Worm (Caenorhabditis elegans) whole organism, L3 larva: ENCODE data around the gene cal-7.

ENCODE experiments used
- R02D3.7 ChIP-seq: fragments of 150-350 bp; optimal IDR thresholded peaks from 2 replicates; lab custom pipeline; 2014; ENCODE audit warnings: missing biosample characterization, missing genetic modification characterization
- ZK546.5 ChIP-seq: sonication (generic microtip); optimal IDR thresholded peaks from 2 replicates; lab custom pipeline; 2017; ENCODE audit warnings: missing biosample characterization, missing genetic modification characterization
- aly-2 ChIP-seq: fragments of 150-350 bp; optimal IDR thresholded peaks from 2 replicates; lab custom pipeline; 2014; ENCODE audit warnings: missing biosample characterization, missing genetic modification characterization
- ama-1 ChIP-seq: fragments of 150-350 bp; optimal IDR thresholded peaks from 2 replicates; lab custom pipeline; 2018
- ceh-16 ChIP-seq: sonication (generic microtip); optimal IDR thresholded peaks from 2 replicates; lab custom pipeline; 2017; ENCODE audit warnings: missing biosample characterization, missing genetic modification characterization
- ceh-28 ChIP-seq: fragments of 150-350 bp; optimal IDR thresholded peaks from 2 replicates; lab custom pipeline; 2014; ENCODE audit warnings: missing biosample characterization, missing genetic modification reagents, missing genetic modification characterization
- ceh-82 ChIP-seq: fragments of 150-350 bp; optimal IDR thresholded peaks from 2 replicates; lab custom pipeline; 2014; ENCODE audit warnings: missing biosample characterization, missing genetic modification characterization
- ceh-9 ChIP-seq: sonication (generic microtip); optimal IDR thresholded peaks from 2 replicates; lab custom pipeline; 2018; ENCODE audit warnings: missing biosample characterization, missing genetic modification characterization
- daf-12 ChIP-seq: fragments of 150-350 bp; optimal IDR thresholded peaks from 2 replicates; lab custom pipeline; 2014; ENCODE audit warnings: missing biosample characterization, missing genetic modification reagents, missing genetic modification characterization
- egl-27 ChIP-seq: sonication (generic microtip); optimal IDR thresholded peaks from 4 replicates; lab custom pipeline; 2017; ENCODE audit warnings: missing biosample characterization, missing genetic modification reagents, missing genetic modification characterization
- egl-5 ChIP-seq: fragments of 150-350 bp; optimal IDR thresholded peaks from 2 replicates; lab custom pipeline; 2017; ENCODE audit warnings: missing biosample characterization, missing genetic modification reagents, missing genetic modification characterization, inconsistent platforms
- elt-1 ChIP-seq: fragments of 150-350 bp; optimal IDR thresholded peaks from 2 replicates; lab custom pipeline; 2014; ENCODE audit warnings: missing biosample characterization, missing genetic modification characterization
- elt-2 ChIP-seq: sonication (generic microtip); optimal IDR thresholded peaks from 2 replicates; lab custom pipeline; 2016; ENCODE audit warnings: missing genetic modification reagents, mild to moderate bottlenecking, missing genetic modification characterization, missing compliant biosample characterization
- elt-3 ChIP-seq, 3 experiments: fragments of 150-350 bp in 1 of 3; sonication (generic microtip) in 2 of 3; optimal IDR thresholded peaks; 2 replicates in 2 of 3; 4 replicates in 1 of 3; lab custom pipeline; 2014 to 2017; ENCODE audit warnings: missing biosample characterization in 3 of 3, missing genetic modification characterization in 3 of 3
- eor-1 ChIP-seq, 2 experiments: fragments of 150-350 bp; optimal IDR thresholded peaks; 2 replicates each; lab custom pipeline; 2014 to 2018; ENCODE audit warnings: missing biosample characterization in 2 of 2, missing genetic modification characterization in 2 of 2
- fkh-10 ChIP-seq: sonication (generic microtip); optimal IDR thresholded peaks from 2 replicates; lab custom pipeline; 2017; ENCODE audit warnings: missing biosample characterization, missing genetic modification reagents, missing genetic modification characterization
- fkh-2 ChIP-seq: fragments of 150-350 bp; optimal IDR thresholded peaks from 2 replicates; lab custom pipeline; 2014; ENCODE audit warnings: missing biosample characterization, missing genetic modification reagents, missing genetic modification characterization
- fos-1 ChIP-seq: fragments of 150-350 bp; optimal IDR thresholded peaks from 2 replicates; lab custom pipeline; 2014; ENCODE audit warnings: missing biosample characterization, missing genetic modification characterization
- hmg-11 ChIP-seq: sonication (generic microtip); optimal IDR thresholded peaks from 2 replicates; lab custom pipeline; 2016; ENCODE audit warnings: missing genetic modification characterization, missing compliant biosample characterization
- jun-1 ChIP-seq: fragments of 150-350 bp; optimal IDR thresholded peaks from 2 replicates; lab custom pipeline; 2014; ENCODE audit warnings: missing biosample characterization, missing genetic modification reagents, missing genetic modification characterization
- lin-15B ChIP-seq: fragments of 150-350 bp; optimal IDR thresholded peaks from 2 replicates; lab custom pipeline; 2014; ENCODE audit warnings: missing biosample characterization, missing genetic modification characterization
- lin-39 ChIP-seq: fragments of 150-350 bp; optimal IDR thresholded peaks from 2 replicates; lab custom pipeline; 2018; ENCODE audit warnings: missing biosample characterization, missing genetic modification reagents, missing genetic modification characterization
- lsy-12 ChIP-seq: sonication (generic microtip); optimal IDR thresholded peaks from 2 replicates; lab custom pipeline; 2016; ENCODE audit warnings: mild to moderate bottlenecking, missing genetic modification characterization, missing compliant biosample characterization
- mdl-1 ChIP-seq: fragments of 150-350 bp; optimal IDR thresholded peaks from 2 replicates; lab custom pipeline; 2014; ENCODE audit warnings: missing biosample characterization, missing genetic modification characterization
- mml-1 ChIP-seq: fragments of 150-350 bp; sonication (generic microtip); optimal IDR thresholded peaks from 3 replicates; lab custom pipeline; 2014; ENCODE audit warnings: missing biosample characterization, missing genetic modification characterization
- nfya-1 ChIP-seq: sonication (generic microtip); optimal IDR thresholded peaks from 2 replicates; lab custom pipeline; 2017; ENCODE audit warnings: missing genetic modification characterization, mild to moderate bottlenecking, missing compliant biosample characterization, antibody characterized with exemption, moderate library complexity; ENCODE audit not compliant: insufficient read depth
- nhr-11 ChIP-seq: fragments of 150-350 bp; optimal IDR thresholded peaks from 2 replicates; lab custom pipeline; 2014; ENCODE audit warnings: missing biosample characterization, missing genetic modification characterization
- nhr-12 ChIP-seq: fragments of 150-350 bp; optimal IDR thresholded peaks from 2 replicates; lab custom pipeline; 2014; ENCODE audit warnings: missing biosample characterization, missing genetic modification characterization
- nhr-23 ChIP-seq: fragments of 150-350 bp; optimal IDR thresholded peaks from 2 replicates; lab custom pipeline; 2014; ENCODE audit warnings: missing biosample characterization, missing genetic modification reagents, missing genetic modification characterization
- nhr-237 ChIP-seq: fragments of 150-350 bp; optimal IDR thresholded peaks from 2 replicates; lab custom pipeline; 2014; ENCODE audit warnings: missing biosample characterization, missing genetic modification characterization
- nhr-25 ChIP-seq: sonication (generic microtip); optimal IDR thresholded peaks from 2 replicates; lab custom pipeline; 2017; ENCODE audit warnings: missing biosample characterization, missing genetic modification characterization
- nhr-28 ChIP-seq: fragments of 150-350 bp; optimal IDR thresholded peaks from 2 replicates; lab custom pipeline; 2014; ENCODE audit warnings: missing biosample characterization, missing genetic modification characterization
- nhr-43 ChIP-seq: sonication (generic microtip); optimal IDR thresholded peaks from 2 replicates; lab custom pipeline; 2016; ENCODE audit warnings: mild to moderate bottlenecking, missing genetic modification characterization, missing compliant biosample characterization; ENCODE audit not compliant: poor library complexity, severe bottlenecking
- nhr-67 ChIP-seq: fragments of 150-350 bp; optimal IDR thresholded peaks from 2 replicates; lab custom pipeline; 2014; ENCODE audit warnings: missing biosample characterization, missing genetic modification characterization
- nhr-76 ChIP-seq: fragments of 150-350 bp; sonication (generic microtip); optimal IDR thresholded peaks from 5 replicates; lab custom pipeline; 2014; ENCODE audit warnings: missing biosample characterization, missing genetic modification characterization
- nhr-77 ChIP-seq: fragments of 150-350 bp; optimal IDR thresholded peaks from 2 replicates; lab custom pipeline; 2014; ENCODE audit warnings: missing biosample characterization, missing genetic modification characterization
- pha-4 ChIP-seq: fragments of 150-350 bp; optimal IDR thresholded peaks from 2 replicates; lab custom pipeline; 2014; ENCODE audit warnings: missing biosample characterization, missing genetic modification reagents, missing genetic modification characterization
- pqm-1 ChIP-seq: fragments of 150-350 bp; optimal IDR thresholded peaks from 2 replicates; lab custom pipeline; 2017; ENCODE audit warnings: missing biosample characterization, missing genetic modification characterization, inconsistent platforms
- sea-2 ChIP-seq: fragments of 150-350 bp; sonication (generic microtip); optimal IDR thresholded peaks from 4 replicates; lab custom pipeline; 2014; ENCODE audit warnings: missing biosample characterization, missing genetic modification reagents, missing genetic modification characterization
- skn-1 ChIP-seq: fragments of 150-350 bp; optimal IDR thresholded peaks from 2 replicates; lab custom pipeline; 2014; ENCODE audit warnings: missing biosample characterization, missing genetic modification characterization
- snpc-4 ChIP-seq: fragments of 150-350 bp; optimal IDR thresholded peaks from 2 replicates; lab custom pipeline; 2014; ENCODE audit warnings: missing biosample characterization, missing genetic modification characterization
- tbx-2 ChIP-seq: sonication (generic microtip); optimal IDR thresholded peaks from 2 replicates; lab custom pipeline; 2016; ENCODE audit warnings: mild to moderate bottlenecking, missing genetic modification characterization, missing compliant biosample characterization
- unc-39 ChIP-seq: sonication (generic microtip); optimal IDR thresholded peaks from 4 replicates; lab custom pipeline; 2017; ENCODE audit warnings: missing biosample characterization, missing genetic modification characterization
- unc-62 ChIP-seq: fragments of 150-350 bp; sonication (generic microtip); optimal IDR thresholded peaks from 4 replicates; lab custom pipeline; 2014; ENCODE audit warnings: missing biosample characterization, missing genetic modification reagents, missing genetic modification characterization
- zag-1 ChIP-seq: fragments of 150-350 bp; optimal IDR thresholded peaks from 2 replicates; lab custom pipeline; 2014; ENCODE audit warnings: missing biosample characterization, missing genetic modification characterization
- ztf-11 ChIP-seq: fragments of 150-350 bp; optimal IDR thresholded peaks from 2 replicates; lab custom pipeline; 2014; ENCODE audit warnings: missing biosample characterization, missing genetic modification characterization
- ztf-4 ChIP-seq: fragments of 150-350 bp; optimal IDR thresholded peaks from 2 replicates; lab custom pipeline; 2014; ENCODE audit warnings: missing biosample characterization, missing genetic modification characterization

The cal-7 gene

ce11 chrV:9690728-9691127 lies 43.2 kb upstream of the cal-7 start:
- TF ChIP-seq lin-15B (tag; lab: Kevin White, UChicago) = peak; percentile 41
- TF ChIP-seq hmg-11 = peak; percentile 72
- TF ChIP-seq pha-4 = peak; percentile 57
- no peak for TF ChIP-seq ceh-9 (tag; lab: Kevin White, UChicago)
- TF ChIP-seq sea-2 (GFP tag; lab: Kevin White, UChicago) = no peak
- TF ChIP-seq snpc-4 (tag; lab: Kevin White, UChicago) = peak; percentile 18
- TF ChIP-seq aly-2 = no peak
- TF ChIP-seq nhr-25 (tag; lab: Kevin White, UChicago) = peak; percentile 51
- TF ChIP-seq ceh-28 (tag; lab: Kevin White, UChicago) = no peak
- TF ChIP-seq lsy-12 (tag; lab: Kevin White, UChicago) = peak; percentile 15
- TF ChIP-seq nhr-12 (tag; lab: Kevin White, UChicago) = no peak
- TF ChIP-seq lin-39 = no peak
- no peak for TF ChIP-seq mml-1 (tag; lab: Kevin White, UChicago)
- TF ChIP-seq elt-2 = peak; percentile 11
- no peak for TF ChIP-seq nhr-76 (tag; lab: Kevin White, UChicago)
- TF ChIP-seq skn-1 (tag; lab: Kevin White, UChicago) = peak; percentile 22
- no peak for TF ChIP-seq egl-27 (tag; lab: Kevin White, UChicago)
- no peak for TF ChIP-seq nhr-77 (tag; lab: Kevin White, UChicago)
- peak; percentile 41 for TF ChIP-seq nhr-23 (tag; lab: Kevin White, UChicago)

- TF ChIP-seq lsy-12 (tag; lab: Kevin White, UChicago) (no peak), nhr-77 (tag; lab: Kevin White, UChicago) (no peak), hmg-11 (peak; percentile 45), ztf-11 (tag; lab: Kevin White, UChicago) (no peak), elt-2 (peak; percentile 43), nhr-43 (tag; lab: Kevin White, UChicago) (no peak), aly-2 (no peak), fos-1 (no peak), nhr-67 (no peak), pqm-1 (tag; lab: Kevin White, UChicago) (no peak), nhr-76 (tag; lab: Kevin White, UChicago) (no peak), R02D3.7 (tag; lab: Kevin White, UChicago) (no peak), pha-4 (peak; percentile 51), egl-27 (tag; lab: Kevin White, UChicago) (no peak), ceh-9 (tag; lab: Kevin White, UChicago) (no peak), unc-39 (tag; lab: Kevin White, UChicago) (no peak), fkh-2 (tag; lab: Kevin White, UChicago) (no peak), nhr-237 (no peak), nfya-1 (peak; percentile 84), nhr-11 (tag; lab: Kevin White, UChicago) (no peak), jun-1 (no peak), nhr-28 (no peak), nhr-25 (tag; lab: Kevin White, UChicago) (no peak), ceh-16 (no peak), ZK546.5 (no peak), ama-1 (no peak), mdl-1 (tag; lab: Kevin White, UChicago) (no peak), ztf-4 (no peak), daf-12 (tag; lab: Kevin White, UChicago) (no peak), lin-15B (tag; lab: Kevin White, UChicago) (peak; percentile 38), lin-39 (peak; percentile 59), elt-3 (tag; optimal IDR thresholded peaks at IDR 0.05; lab: Kevin White, UChicago) (no peak), skn-1 (tag; lab: Kevin White, UChicago) (no peak), unc-62 (GFP tag; lab: Kevin White, UChicago) (no peak), zag-1 (tag; lab: Kevin White, UChicago) (no peak), nhr-12 (tag; lab: Kevin White, UChicago) (no peak), ceh-82 (tag; lab: Kevin White, UChicago) (no peak), egl-5 (peak; percentile 12), nhr-23 (tag; lab: Kevin White, UChicago) (no peak), sea-2 (GFP tag; lab: Kevin White, UChicago) (no peak), fkh-10 (GFP tag; lab: Kevin White, UChicago) (peak; percentile 17), snpc-4 (tag; lab: Kevin White, UChicago) (peak; percentile 20), mml-1 (tag; lab: Kevin White, UChicago) (no peak), eor-1 (tag; optimal IDR thresholded peaks at IDR 0.05; lab: Kevin White, UChicago) (no peak), elt-1 (tag; lab: Kevin White, UChicago) (no peak), tbx-2 (no peak), ceh-28 (tag; lab: Kevin White, UChicago) (no peak)
Measured at ce11 chrV:9692109-9692581, 41.8 kb upstream of the cal-7 start, which contains the start of gene ztf-9. Gene ztf-9 (minus strand): TSS chrV:9692159.
